Worm (Caenorhabditis elegans) whole organism, L1 larva: ENCODE measurements around the gene T28F3.11.

Experiments
- C04F5.9 ChIP-seq: sonication (generic microtip); optimal IDR thresholded peaks from 2 replicates; lab custom pipeline; 2016; ENCODE audit warnings: missing genetic modification characterization, missing compliant biosample characterization
- C34B4.2 ChIP-seq: sonication (generic microtip); optimal IDR thresholded peaks from 2 replicates; lab custom pipeline; 2017; ENCODE audit warnings: mild to moderate bottlenecking, missing genetic modification characterization, missing compliant biosample characterization
- ceh-63 ChIP-seq: fragments of 200-800 bp; sonication (Bioruptor generic); optimal IDR thresholded peaks from 2 replicates; lab custom pipeline; 2018; ENCODE audit warnings: mild to moderate bottlenecking, missing genetic modification characterization, missing compliant biosample characterization
- ceh-8 ChIP-seq: fragments of 200-800 bp; sonication (Bioruptor generic); optimal IDR thresholded peaks from 2 replicates; lab custom pipeline; 2018; ENCODE audit warnings: mild to moderate bottlenecking, missing genetic modification characterization, moderate library complexity, missing compliant biosample characterization
- ceh-88 ChIP-seq: fragments of 200-800 bp; sonication (Bioruptor generic); IDR thresholded peaks from 2 replicates; pipeline ENCODE4 v1.3.6; 2022; ENCODE audit warnings: missing genetic modification characterization, missing compliant biosample characterization
- ces-1 ChIP-seq: fragments of 150-350 bp; optimal IDR thresholded peaks from 2 replicates; lab custom pipeline; 2014; ENCODE audit warnings: missing biosample characterization, missing genetic modification reagents, missing genetic modification characterization
- dsc-1 ChIP-seq: sonication (generic microtip); optimal IDR thresholded peaks from 2 replicates; lab custom pipeline; 2016; ENCODE audit warnings: mild to moderate bottlenecking, missing genetic modification characterization, missing compliant biosample characterization
- efl-1 ChIP-seq, 4 experiments: fragments of 150-350 bp; optimal IDR thresholded peaks in 3 of 4; peaks in 1 of 4; 1 replicate in 1 of 4; 2 replicates in 3 of 4; lab custom pipeline; 2014; ENCODE audit warnings: missing biosample characterization in 2 of 4, missing genetic modification characterization in 2 of 4, missing genetic modification reagents in 2 of 4
- egl-13 ChIP-seq: sonication (generic microtip); optimal IDR thresholded peaks from 2 replicates; lab custom pipeline; 2016; ENCODE audit warnings: missing genotype, missing genetic modification reagents, missing genetic modification characterization, missing compliant biosample characterization
- elt-2 ChIP-seq: sonication (generic microtip); optimal IDR thresholded peaks from 2 replicates; lab custom pipeline; 2016; ENCODE audit warnings: missing genetic modification characterization, mild to moderate bottlenecking, inconsistent platforms, missing compliant biosample characterization, missing genetic modification reagents
- fos-1 ChIP-seq: fragments of 150-350 bp; optimal IDR thresholded peaks from 2 replicates; lab custom pipeline; 2014; ENCODE audit warnings: missing biosample characterization, missing genetic modification characterization
- hpl-2 ChIP-seq: fragments of 150-350 bp; optimal IDR thresholded peaks from 2 replicates; lab custom pipeline; 2014; ENCODE audit warnings: missing biosample characterization, missing genetic modification reagents, missing genetic modification characterization
- jun-1 ChIP-seq: fragments of 150-350 bp; optimal IDR thresholded peaks from 2 replicates; lab custom pipeline; 2014; ENCODE audit warnings: missing biosample characterization, missing genetic modification reagents, missing genetic modification characterization
- lin-14 ChIP-seq: fragments of 200-800 bp; sonication (Bioruptor generic); optimal IDR thresholded peaks from 2 replicates; lab custom pipeline; 2018; ENCODE audit warnings: mild to moderate bottlenecking, missing genetic modification characterization, moderate library complexity, missing compliant biosample characterization
- lin-15B ChIP-seq: fragments of 150-350 bp; sonication (generic microtip); optimal IDR thresholded peaks from 3 replicates; lab custom pipeline; 2014; ENCODE audit warnings: missing biosample characterization, missing genetic modification characterization
- lin-35 ChIP-seq, 2 experiments: fragments of 150-350 bp; optimal IDR thresholded peaks; 2 replicates each; lab custom pipeline; 2014; ENCODE audit warnings: missing biosample characterization in 2 of 2, missing genetic modification characterization in 2 of 2, missing genetic modification reagents in 2 of 2
- lin-39 ChIP-seq: fragments of 150-350 bp; optimal IDR thresholded peaks from 2 replicates; lab custom pipeline; 2014; ENCODE audit warnings: missing biosample characterization, missing genetic modification reagents, missing genetic modification characterization
- mab-9 ChIP-seq: fragments of 200-800 bp; sonication (Bioruptor generic); IDR thresholded peaks from 2 replicates; pipeline ENCODE4 v1.3.6; 2022; ENCODE audit warnings: missing genetic modification reagents, missing genetic modification characterization, missing compliant biosample characterization
- mdl-1 ChIP-seq, 2 experiments: fragments of 150-350 bp; optimal IDR thresholded peaks; 2 replicates each; lab custom pipeline; 2014 to 2017; ENCODE audit warnings: missing biosample characterization in 2 of 2, missing genetic modification characterization in 2 of 2, inconsistent platforms in 1 of 2
- mef-2 ChIP-seq: fragments of 150-350 bp; optimal IDR thresholded peaks from 2 replicates; lab custom pipeline; 2014; ENCODE audit warnings: missing biosample characterization, missing genetic modification characterization
- nhr-12 ChIP-seq: sonication (generic microtip); optimal IDR thresholded peaks from 2 replicates; lab custom pipeline; 2017; ENCODE audit warnings: missing biosample characterization, missing genetic modification characterization
- nhr-20 ChIP-seq: sonication (generic microtip); optimal IDR thresholded peaks from 2 replicates; lab custom pipeline; 2016; ENCODE audit warnings: mild to moderate bottlenecking, missing genetic modification characterization, missing compliant biosample characterization
- nhr-47 ChIP-seq: sonication (generic microtip); optimal IDR thresholded peaks from 2 replicates; lab custom pipeline; 2016; ENCODE audit warnings: mild to moderate bottlenecking, missing genetic modification characterization, moderate library complexity, missing compliant biosample characterization
- nhr-71 ChIP-seq: sonication (generic microtip); optimal IDR thresholded peaks from 2 replicates; lab custom pipeline; 2016; ENCODE audit warnings: mild to moderate bottlenecking, missing genetic modification characterization, moderate library complexity, missing compliant biosample characterization
- nhr-84 ChIP-seq: sonication (generic microtip); optimal IDR thresholded peaks from 2 replicates; lab custom pipeline; 2017; ENCODE audit warnings: missing biosample characterization, missing genetic modification characterization
- nhr-85 ChIP-seq: sonication (generic microtip); peaks from one replicate; lab custom pipeline; 2016; ENCODE audit warnings: missing genetic modification characterization, inconsistent platforms, missing compliant biosample characterization
- nhr-90 ChIP-seq: sonication (generic microtip); optimal IDR thresholded peaks from 2 replicates; lab custom pipeline; 2016; ENCODE audit warnings: mild to moderate bottlenecking, missing genetic modification characterization, missing compliant biosample characterization; ENCODE audit not compliant: poor library complexity
- pag-3 ChIP-seq: sonication (generic microtip); optimal IDR thresholded peaks from 2 replicates; lab custom pipeline; 2017; ENCODE audit warnings: missing genetic modification characterization, mild to moderate bottlenecking, missing compliant biosample characterization, antibody characterized with exemption, borderline replicate concordance; ENCODE audit not compliant: insufficient read depth
- pax-3 ChIP-seq: fragments of 200-800 bp; sonication (Bioruptor generic); optimal IDR thresholded peaks from 2 replicates; lab custom pipeline; 2018; ENCODE audit warnings: mild to moderate bottlenecking, missing genetic modification characterization, moderate library complexity, missing compliant biosample characterization
- pqm-1 ChIP-seq: sonication (generic microtip); optimal IDR thresholded peaks from 3 replicates; lab custom pipeline; 2017; ENCODE audit warnings: missing biosample characterization, missing genetic modification characterization
- rnt-1 ChIP-seq: sonication (generic microtip); optimal IDR thresholded peaks from 2 replicates; lab custom pipeline; 2016; ENCODE audit warnings: mild to moderate bottlenecking, missing genetic modification characterization, moderate library complexity, missing compliant biosample characterization
- snu-23 ChIP-seq: sonication (generic microtip); optimal IDR thresholded peaks from 2 replicates; lab custom pipeline; 2016; ENCODE audit warnings: missing genetic modification characterization, missing compliant biosample characterization
- sptf-1 ChIP-seq: fragments of 150-350 bp; optimal IDR thresholded peaks from 2 replicates; lab custom pipeline; 2014; ENCODE audit warnings: missing biosample characterization, missing genetic modification characterization
- sup-37 ChIP-seq: fragments of 200-800 bp; sonication (Bioruptor generic); optimal IDR thresholded peaks from 2 replicates; lab custom pipeline; 2018; ENCODE audit warnings: mild to moderate bottlenecking, missing genetic modification characterization, missing compliant biosample characterization
- swsn-7 ChIP-seq: sonication (generic microtip); optimal IDR thresholded peaks from 2 replicates; lab custom pipeline; 2016; ENCODE audit warnings: missing genetic modification characterization, missing compliant biosample characterization
- tbx-2 ChIP-seq: sonication (generic microtip); optimal IDR thresholded peaks from 2 replicates; lab custom pipeline; 2016; ENCODE audit warnings: missing genetic modification characterization, missing compliant biosample characterization
- tlp-1 ChIP-seq: fragments of 150-350 bp; optimal IDR thresholded peaks from 2 replicates; lab custom pipeline; 2014; ENCODE audit warnings: missing biosample characterization, missing genetic modification characterization
- unc-130 ChIP-seq: fragments of 150-350 bp; optimal IDR thresholded peaks from 2 replicates; lab custom pipeline; 2017; ENCODE audit warnings: missing biosample characterization, missing genetic modification characterization, inconsistent platforms
- unc-30 ChIP-seq: sonication (generic microtip); optimal IDR thresholded peaks from 2 replicates; lab custom pipeline; 2017; ENCODE audit warnings: missing biosample characterization, missing genetic modification characterization
- unc-98 ChIP-seq: fragments of 200-800 bp; sonication (Bioruptor generic); IDR thresholded peaks from 2 replicates; pipeline ENCODE4 v1.3.6; 2022; ENCODE audit warnings: missing genetic modification characterization, missing compliant biosample characterization
- xbp-1 ChIP-seq: sonication (generic microtip); optimal IDR thresholded peaks from 2 replicates; lab custom pipeline; 2016; ENCODE audit warnings: missing genetic modification characterization, missing compliant biosample characterization
- zag-1 ChIP-seq: fragments of 150-350 bp; optimal IDR thresholded peaks from 2 replicates; lab custom pipeline; 2014; ENCODE audit warnings: missing biosample characterization, missing genetic modification characterization
- ztf-11 ChIP-seq, 2 experiments: sonication (generic microtip); optimal IDR thresholded peaks; 2 replicates each; lab custom pipeline; 2016 to 2017; ENCODE audit warnings: missing genetic modification characterization in 2 of 2, missing biosample characterization in 1 of 2, missing compliant biosample characterization in 1 of 2

T28F3.11 gene

ce11 chrIV:17247184-17247583 lies 44.3 kb downstream of the T28F3.11 start:
- no peak for TF ChIP-seq sptf-1
- TF ChIP-seq nhr-85 (tag; lab: Kevin White, UChicago): peak; percentile 46
- TF ChIP-seq efl-1 (optimal IDR thresholded peaks at IDR 0.05; lab: Kevin White, UChicago): no peak
- TF ChIP-seq efl-1 (GFP tag; optimal IDR thresholded peaks at IDR 0.05 in 1 of 2; lab: Kevin White, UChicago): peak in 1 of 2 experiments; percentile 73
- TF ChIP-seq, all 84 proteins: peak for 2

ce11 chrIV:17245200-17245599 lies 46.3 kb downstream of the T28F3.11 start, which contains the start of gene ZK550.2:
Gene ZK550.2, plus strand, starts transcription at chrIV:17245584.
- TF ChIP-seq jun-1 (tag; lab: Kevin White, UChicago) (peak; percentile 62), efl-1 (optimal IDR thresholded peaks at IDR 0.05; lab: Kevin White, UChicago) (no peak), efl-1 (GFP tag; optimal IDR thresholded peaks at IDR 0.05 in 1 of 2; lab: Kevin White, UChicago) (no peak), pax-3 (no peak), nhr-12 (no peak), pag-3 (no peak), nhr-85 (tag; lab: Kevin White, UChicago) (no peak), swsn-7 (no peak), nhr-47 (tag; lab: Kevin White, UChicago) (no peak), nhr-84 (tag; lab: Kevin White, UChicago) (no peak), mef-2 (tag; lab: Kevin White, UChicago) (no peak), unc-130 (tag; lab: Kevin White, UChicago) (no peak), fos-1 (tag; lab: Kevin White, UChicago) (no peak), mab-9 (no peak), mdl-1 (tag; optimal IDR thresholded peaks at IDR 0.05; lab: Kevin White, UChicago) (no peak), lin-14 (no peak), nhr-20 (tag; lab: Kevin White, UChicago) (peak; percentile 37), lin-15B (tag; lab: Kevin White, UChicago) (no peak), C04F5.9 (no peak), sup-37 (GFP tag; lab: Kevin White, UChicago) (no peak), ceh-88 (GFP tag; lab: Robert Waterston, UW) (no peak), xbp-1 (tag; lab: Kevin White, UChicago) (no peak), zag-1 (tag; lab: Kevin White, UChicago) (no peak), lin-39 (tag; lab: Kevin White, UChicago) (no peak), unc-30 (tag; lab: Kevin White, UChicago) (no peak), rnt-1 (tag; lab: Kevin White, UChicago) (no peak), unc-98 (GFP tag; lab: Robert Waterston, UW) (no peak), tbx-2 (tag; lab: Kevin White, UChicago) (no peak), ztf-11 (tag; optimal IDR thresholded peaks at IDR 0.05; lab: Kevin White, UChicago) (no peak), hpl-2 (no peak), ces-1 (GFP tag; lab: Kevin White, UChicago) (no peak), elt-2 (peak; percentile 99), ceh-63 (GFP tag; lab: Kevin White, UChicago) (no peak), tlp-1 (tag; lab: Kevin White, UChicago) (no peak), ceh-8 (GFP tag; lab: Kevin White, UChicago) (no peak), dsc-1 (tag; lab: Kevin White, UChicago) (no peak), egl-13 (tag; lab: Kevin White, UChicago) (no peak), lin-35 (GFP tag; optimal IDR thresholded peaks at IDR 0.05; lab: Kevin White, UChicago) (peak in 1 of 2 experiments; percentile 67), C34B4.2 (tag; lab: Kevin White, UChicago) (no peak), snu-23 (GFP tag; lab: Kevin White, UChicago) (no peak), nhr-90 (tag; lab: Kevin White, UChicago) (peak; percentile 21), pqm-1 (peak; percentile 95), nhr-71 (no peak)
